Fruit fly (Drosophila melanogaster) whole organism, embryonic: ENCODE results near the gene CG13081.
A peak's percentile ranks its signal among the peaks of the same experiment; 100 is the strongest.

Source experiments
- Blimp-1 ChIP-seq: fragments of 200-800 bp; sonication (Bioruptor generic); optimal IDR thresholded peaks from 3 replicates; lab custom pipeline; 2018; ENCODE audit warnings: missing biosample characterization, missing genetic modification characterization, mild to moderate bottlenecking, moderate library complexity, missing genetic modification reagents
- CG10147 ChIP-seq: fragments of 200-800 bp; sonication (Bioruptor generic); optimal IDR thresholded peaks from 2 replicates; lab custom pipeline; 2019; ENCODE audit warnings: missing biosample characterization, mild to moderate bottlenecking, missing genetic modification characterization, moderate library complexity
- CG1024 ChIP-seq: fragments of 200-800 bp; sonication (Bioruptor generic); IDR thresholded peaks from 2 replicates; pipeline ENCODE4 v1.3.6; 2022; ENCODE audit warnings: missing biosample characterization, missing genetic modification characterization
- CG10274 ChIP-seq: fragments of 200-800 bp; sonication (Bioruptor generic); optimal IDR thresholded peaks from 3 replicates; lab custom pipeline; 2017; ENCODE audit warnings: missing biosample characterization, mild to moderate bottlenecking, missing genetic modification characterization
- CG10654 ChIP-seq: fragments of 200-800 bp; sonication (Bioruptor generic); optimal IDR thresholded peaks from 2 replicates; lab custom pipeline; 2016; ENCODE audit warnings: missing biosample characterization, missing genetic modification characterization
- CG11504 ChIP-seq: fragments of 200-800 bp; sonication (Bioruptor generic); optimal IDR thresholded peaks from 3 replicates; lab custom pipeline; 2019; ENCODE audit warnings: missing biosample characterization, mild to moderate bottlenecking, missing genetic modification characterization, moderate library complexity
- CG11723 ChIP-seq: fragments of 200-800 bp; sonication (Bioruptor generic); optimal IDR thresholded peaks from 2 replicates; lab custom pipeline; 2017; ENCODE audit warnings: missing biosample characterization, mild to moderate bottlenecking, missing genetic modification characterization
- CG12659 ChIP-seq: fragments of 200-800 bp; sonication (Bioruptor generic); optimal IDR thresholded peaks from 3 replicates; lab custom pipeline; 2017; ENCODE audit warnings: mild to moderate bottlenecking, missing biosample characterization, missing genetic modification reagents, missing genetic modification characterization
- CG14014 ChIP-seq: fragments of 200-800 bp; sonication (Bioruptor generic); IDR thresholded peaks from 2 replicates; pipeline ENCODE4 v1.3.6; 2022; ENCODE audit warnings: missing biosample characterization, missing genetic modification characterization
- CG16815 ChIP-seq: fragments of 200-800 bp; sonication (Bioruptor generic); optimal IDR thresholded peaks from 3 replicates; lab custom pipeline; 2017; ENCODE audit warnings: missing biosample characterization, mild to moderate bottlenecking, missing genetic modification characterization
- CG17186 ChIP-seq: fragments of 200-800 bp; sonication (Bioruptor generic); optimal IDR thresholded peaks from 3 replicates; lab custom pipeline; 2017; ENCODE audit warnings: missing biosample characterization, missing genetic modification reagents, missing genetic modification characterization
- CG17328 ChIP-seq: fragments of 200-800 bp; sonication (Bioruptor generic); IDR thresholded peaks from 2 replicates; pipeline ENCODE4 v1.3.6; 2022; ENCODE audit warnings: missing biosample characterization, missing genetic modification characterization
- CG2199 ChIP-seq: fragments of 200-800 bp; sonication (Bioruptor generic); IDR thresholded peaks from 3 replicates; pipeline ENCODE4 v1.3.6; 2022; ENCODE audit warnings: missing biosample characterization, missing genetic modification characterization
- CG32772 ChIP-seq: fragments of 200-800 bp; sonication (Bioruptor generic); IDR thresholded peaks from 2 replicates; pipeline ENCODE4 v1.3.6; 2022; ENCODE audit warnings: missing biosample characterization, missing genetic modification characterization
- CG3281 ChIP-seq: fragments of 200-800 bp; sonication (Bioruptor generic); optimal IDR thresholded peaks from 3 replicates; lab custom pipeline; 2017; ENCODE audit warnings: missing biosample characterization, mild to moderate bottlenecking, missing genetic modification characterization
- CG3726 ChIP-seq: fragments of 200-800 bp; sonication (Bioruptor generic); IDR thresholded peaks from 3 replicates; pipeline ENCODE4, ENCODE4 v1.3.6; 2022; ENCODE audit warnings: missing biosample characterization, missing genetic modification characterization
- CG4707 ChIP-seq: fragments of 200-800 bp; sonication (Bioruptor generic); optimal IDR thresholded peaks from 2 replicates; lab custom pipeline; 2018; ENCODE audit warnings: missing biosample characterization, mild to moderate bottlenecking, missing genetic modification characterization, moderate library complexity
- CG7357 ChIP-seq: fragments of 200-800 bp; sonication (Bioruptor generic); IDR thresholded peaks from 3 replicates; pipeline ENCODE4 v1.3.6; 2022; ENCODE audit warnings: missing biosample characterization, missing genetic modification characterization
- CG8478 ChIP-seq: fragments of >200 bp; optimal IDR thresholded peaks from 2 replicates; lab custom pipeline; 2018
- CG9437 ChIP-seq: fragments of 200-800 bp; sonication (Bioruptor generic); optimal IDR thresholded peaks from 2 replicates; lab custom pipeline; 2018; ENCODE audit warnings: missing biosample characterization, mild to moderate bottlenecking, missing genetic modification characterization
- CG9609 ChIP-seq: fragments of 200-800 bp; sonication (Bioruptor generic); optimal IDR thresholded peaks from 3 replicates; lab custom pipeline; 2016; ENCODE audit warnings: missing biosample characterization, missing genetic modification characterization
- CkIIα-i1 ChIP-seq: fragments of 200-800 bp; sonication (Bioruptor generic); IDR thresholded peaks from 2 replicates; pipeline ENCODE4 v1.3.6; 2022; ENCODE audit warnings: missing biosample characterization, missing genetic modification characterization
- Dbx ChIP-seq: fragments of 200-800 bp; sonication (Bioruptor generic); IDR thresholded peaks from 3 replicates; pipeline ENCODE4 v1.3.6; 2022; ENCODE audit warnings: missing biosample characterization, missing genetic modification characterization
- Dref ChIP-seq: fragments of 200-800 bp; sonication (Bioruptor generic); IDR thresholded peaks from 2 replicates; pipeline ENCODE4 v1.3.6; 2022; ENCODE audit warnings: missing biosample characterization, missing genetic modification characterization
- Fer3 ChIP-seq: fragments of 200-800 bp; sonication (Bioruptor generic); optimal IDR thresholded peaks from 2 replicates; lab custom pipeline; 2018; ENCODE audit warnings: missing biosample characterization, mild to moderate bottlenecking, missing genetic modification characterization, moderate library complexity
- Hey ChIP-seq: fragments of 200-800 bp; sonication (Bioruptor generic); optimal IDR thresholded peaks from 3 replicates; lab custom pipeline; 2018; ENCODE audit warnings: missing biosample characterization, mild to moderate bottlenecking, missing genetic modification characterization
- HmgZ ChIP-seq: fragments of 200-800 bp; sonication (Bioruptor generic); optimal IDR thresholded peaks from 2 replicates; lab custom pipeline; 2018; ENCODE audit warnings: missing biosample characterization, mild to moderate bottlenecking, missing genetic modification characterization
- Kr ChIP-seq: fragments of 200-800 bp; sonication (Bioruptor generic); optimal IDR thresholded peaks from 2 replicates; lab custom pipeline; 2017; ENCODE audit warnings: missing biosample characterization, mild to moderate bottlenecking, missing genetic modification characterization
- NC2β ChIP-seq: fragments of 200-800 bp; sonication (Bioruptor generic); optimal IDR thresholded peaks from 2 replicates; lab custom pipeline; 2016; ENCODE audit warnings: missing biosample characterization, missing genetic modification characterization
- Oli ChIP-seq: fragments of 200-800 bp; sonication (Bioruptor generic); optimal IDR thresholded peaks from 2 replicates; lab custom pipeline; 2018; ENCODE audit warnings: missing biosample characterization, mild to moderate bottlenecking, missing genetic modification characterization, moderate library complexity
- Optix ChIP-seq: fragments of 200-800 bp; sonication (Bioruptor generic); IDR thresholded peaks from 3 replicates; pipeline ENCODE4 v1.3.6; 2022; ENCODE audit warnings: missing biosample characterization, missing genetic modification characterization
- Scr ChIP-seq: fragments of 200-800 bp; sonication (Bioruptor generic); IDR thresholded peaks from 2 replicates; pipeline ENCODE4 v1.3.6; 2022; ENCODE audit warnings: missing biosample characterization, missing genetic modification characterization; ENCODE audit not compliant: partially characterized antibody
- Spps ChIP-seq: fragments of 200-800 bp; sonication (Bioruptor generic); optimal IDR thresholded peaks from 2 replicates; lab custom pipeline; 2018; ENCODE audit warnings: missing biosample characterization, mild to moderate bottlenecking, missing genetic modification characterization
- ash1 ChIP-seq: fragments of 200-800 bp; sonication (Bioruptor generic); optimal IDR thresholded peaks from 2 replicates; lab custom pipeline; 2018; ENCODE audit warnings: missing biosample characterization, mild to moderate bottlenecking, missing genetic modification characterization
- bcd ChIP-seq: fragments of 200-800 bp; sonication (Bioruptor generic); optimal IDR thresholded peaks from 2 replicates; lab custom pipeline; 2017; ENCODE audit warnings: missing biosample characterization, mild to moderate bottlenecking, missing genetic modification characterization
- btn ChIP-seq: fragments of 200-800 bp; sonication (Bioruptor generic); optimal IDR thresholded peaks from 2 replicates; lab custom pipeline; 2016; ENCODE audit warnings: missing biosample characterization, missing genetic modification characterization
- caup ChIP-seq: fragments of 200-800 bp; sonication (Bioruptor generic); optimal IDR thresholded peaks from 3 replicates; lab custom pipeline; 2017; ENCODE audit warnings: missing biosample characterization, mild to moderate bottlenecking, missing genetic modification characterization, moderate library complexity; ENCODE audit not compliant: severe bottlenecking
- fd96Cb ChIP-seq: fragments of 200-800 bp; sonication (Bioruptor generic); optimal IDR thresholded peaks from 2 replicates; lab custom pipeline; 2018; ENCODE audit warnings: missing biosample characterization, mild to moderate bottlenecking, missing genetic modification characterization, moderate library complexity
- gt ChIP-seq: fragments of 200-800 bp; sonication (Bioruptor generic); IDR thresholded peaks from 2 replicates; pipeline ENCODE4 v1.3.6; 2022; ENCODE audit warnings: missing biosample characterization, missing genetic modification characterization
- ham ChIP-seq: fragments of 200-800 bp; sonication (Bioruptor generic); IDR thresholded peaks from 2 replicates; pipeline ENCODE4 v1.3.6; 2022; ENCODE audit warnings: missing biosample characterization, missing genetic modification characterization
- kni ChIP-seq: fragments of 200-800 bp; sonication (Bioruptor generic); optimal IDR thresholded peaks from 3 replicates; lab custom pipeline; 2017; ENCODE audit warnings: mild to moderate bottlenecking, missing biosample characterization, missing genetic modification reagents, missing genetic modification characterization
- knrl ChIP-seq: fragments of 200-800 bp; sonication (Bioruptor generic); IDR thresholded peaks from 3 replicates; pipeline ENCODE4 v1.3.6; 2022; ENCODE audit warnings: missing biosample characterization, missing genetic modification characterization; ENCODE audit not compliant: partially characterized antibody
- mld ChIP-seq: fragments of 200-800 bp; sonication (Bioruptor generic); IDR thresholded peaks from 3 replicates; pipeline ENCODE4 v1.3.6; 2022; ENCODE audit warnings: missing biosample characterization, missing genetic modification characterization; ENCODE audit not compliant: partially characterized antibody
- pros ChIP-seq: fragments of 200-800 bp; sonication (Bioruptor generic); optimal IDR thresholded peaks from 3 replicates; lab custom pipeline; 2019; ENCODE audit warnings: missing biosample characterization, mild to moderate bottlenecking, missing genetic modification characterization, moderate library complexity
- sd ChIP-seq: fragments of 200-800 bp; sonication (Bioruptor generic); optimal IDR thresholded peaks from 3 replicates; lab custom pipeline; 2018; ENCODE audit warnings: missing biosample characterization, mild to moderate bottlenecking, missing genetic modification characterization, moderate library complexity
- sna ChIP-seq: fragments of 200-800 bp; sonication (Bioruptor generic); IDR thresholded peaks from 2 replicates; pipeline ENCODE4 v1.3.6; 2022; ENCODE audit warnings: missing biosample characterization, missing genetic modification characterization; ENCODE audit not compliant: partially characterized antibody
- wdn ChIP-seq: fragments of 200-800 bp; sonication (Bioruptor generic); IDR thresholded peaks from 2 replicates; pipeline ENCODE4 v1.3.6; 2022; ENCODE audit warnings: missing biosample characterization, missing genetic modification characterization
- wek ChIP-seq: fragments of 200-800 bp; sonication (Bioruptor generic); optimal IDR thresholded peaks from 3 replicates; lab custom pipeline; 2018; ENCODE audit warnings: missing biosample characterization, mild to moderate bottlenecking, missing genetic modification characterization, moderate library complexity

The CG13081 gene

dm6 chr2L:19572496-19573317 lies 32.3 kb downstream of the CG13081 start (continued):
- TF ChIP-seq knrl, result no peak
- peak; percentile 47 for TF ChIP-seq CG9609 (GFP tag; lab: Kevin White, UChicago)
- no peak for TF ChIP-seq CG3726 (GFP tag; lab: Robert Waterston, UW)
- TF ChIP-seq CG4707 (GFP tag; lab: Kevin White, UChicago), result no peak
- TF ChIP-seq Optix, result no peak
- TF ChIP-seq CG14014 (GFP tag; lab: Robert Waterston, UW), result peak; percentile 62
- peak; percentile 59 for TF ChIP-seq Blimp-1
- TF ChIP-seq CG11723 (GFP tag; lab: Kevin White, UChicago), result peak; percentile 24
- TF ChIP-seq wek, result no peak
- no peak for TF ChIP-seq Scr (GFP tag; lab: Robert Waterston, UW)
- TF ChIP-seq pros (GFP tag; lab: Kevin White, UChicago), result no peak
- TF ChIP-seq HmgZ (tag; lab: Kevin White, UChicago), result peak; percentile 43
- TF ChIP-seq fd96Cb (tag; lab: Kevin White, UChicago), result peak; percentile 49
- no peak for TF ChIP-seq Hey (tag; lab: Kevin White, UChicago)
- no peak for TF ChIP-seq CG17186
- TF ChIP-seq sd (tag; lab: Kevin White, UChicago), result no peak
- no peak for TF ChIP-seq CkIIα-i1 (GFP tag; lab: Robert Waterston, UW)
- no peak for TF ChIP-seq ash1 (GFP tag; lab: Kevin White, UChicago)
- peak; percentile 1 for TF ChIP-seq CG10654 (GFP tag; lab: Kevin White, UChicago)
- no peak for TF ChIP-seq CG1024
- TF ChIP-seq CG16815 (GFP tag; lab: Kevin White, UChicago), result peak; percentile 43
- TF ChIP-seq CG8478 (lab: Kevin White, UChicago), result no peak
- TF ChIP-seq Kr (GFP tag; lab: Kevin White, UChicago), result no peak
- peak; percentile 2 for TF ChIP-seq CG9437 (GFP tag; lab: Kevin White, UChicago)
- TF ChIP-seq CG3281 (GFP tag; lab: Kevin White, UChicago), result peak; percentile 78
- TF ChIP-seq btn (GFP tag; lab: Kevin White, UChicago), result no peak
- TF ChIP-seq NC2β (GFP tag; lab: Kevin White, UChicago), result peak; percentile 24
- peak; percentile 47 for TF ChIP-seq CG10274 (GFP tag; lab: Kevin White, UChicago)
- 0 out of 3 replicates have a peak, but pooled peaks have one; percentile 54 for TF ChIP-seq mld (GFP tag; lab: Robert Waterston, UW)
- TF ChIP-seq CG7357 (GFP tag; lab: Robert Waterston, UW), result peak; percentile 53
- TF ChIP-seq Dbx (GFP tag; lab: Robert Waterston, UW), result peak; percentile 74; the same call in 1 of the 3 replicates
- TF ChIP-seq Dref (GFP tag; lab: Robert Waterston, UW), result no peak
- peak; percentile 66 for TF ChIP-seq CG12659 (GFP tag; lab: Kevin White, UChicago)
- no peak for TF ChIP-seq ham (GFP tag; lab: Robert Waterston, UW)
- peak; percentile 34; the same call in 1 of the 2 replicates for TF ChIP-seq CG32772 (GFP tag; lab: Robert Waterston, UW)
- peak; percentile 66 for TF ChIP-seq Fer3
- peak; percentile 63 for TF ChIP-seq bcd
- no peak for TF ChIP-seq gt (GFP tag; lab: Robert Waterston, UW)
- TF ChIP-seq kni (GFP tag; lab: Kevin White, UChicago), result no peak
- no peak for TF ChIP-seq CG17328 (GFP tag; lab: Robert Waterston, UW)
- TF ChIP-seq caup (GFP tag; lab: Kevin White, UChicago), result peak; percentile 62
- TF ChIP-seq CG10147 (GFP tag; lab: Kevin White, UChicago), result peak; percentile 57
- TF ChIP-seq CG2199, result 0 out of 3 replicates have a peak, but pooled peaks have one; percentile 15
- no peak for TF ChIP-seq sna (GFP tag; lab: Robert Waterston, UW)
- peak; percentile 44 for TF ChIP-seq Spps (tag; lab: Kevin White, UChicago)
- TF ChIP-seq Oli (tag; lab: Kevin White, UChicago), result peak; percentile 63
- TF ChIP-seq wdn (GFP tag; lab: Robert Waterston, UW), result 0 out of 2 replicates have a peak, but pooled peaks have one; percentile 13
- TF ChIP-seq CG11504 (tag; lab: Kevin White, UChicago), result peak; percentile 80
